Worm (Caenorhabditis elegans): ENCODE measurements around the gene F14H12.8.

Gene F14H12.8

DNA sequence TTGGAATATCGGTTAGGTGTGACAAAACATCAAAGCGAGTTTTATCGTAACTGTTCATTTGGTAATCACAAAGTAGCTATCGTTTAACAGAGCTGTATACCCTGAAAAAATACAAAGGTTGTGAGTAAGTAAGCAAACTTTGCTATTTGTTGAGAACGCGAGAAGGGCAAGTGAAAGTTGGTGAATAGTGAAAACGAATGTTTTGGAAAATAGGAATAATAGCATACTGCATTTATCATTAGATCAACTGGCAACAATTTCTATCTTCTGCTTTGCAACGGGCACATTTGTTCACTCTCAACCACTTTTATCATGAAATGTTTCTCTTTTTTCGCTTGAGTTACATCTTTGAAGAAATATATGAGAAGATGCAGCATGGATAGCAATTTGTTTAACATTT, 36.0 kb downstream of the F14H12.8 start, which contains the start of gene C24A8.5:
TSS of gene C24A8.5 (minus strand) at position 101 of the 400 bp plus-strand sequence.
- TF ChIP-seq unc-39 (tag; optimal IDR thresholded peaks at IDR 0.05) (no peak), drap-1 (GFP tag; optimal IDR thresholded peaks at IDR 0.05) (no peak), nhr-12 (tag; optimal IDR thresholded peaks at IDR 0.05) (no peak), tbx-8 (GFP tag; optimal IDR thresholded peaks at IDR 0.05) (no peak), snpc-4 (tag; optimal IDR thresholded peaks at IDR 0.05) (no peak), pha-4 (tag; optimal IDR thresholded peaks at IDR 0.05) (no peak), mep-1 (tag; optimal IDR thresholded peaks at IDR 0.05) (no peak), elt-1 (tag; optimal IDR thresholded peaks at IDR 0.05; ENCODE audit: borderline replicate concordance, insufficient read depth) (no peak), M03D4.4 (tag; optimal IDR thresholded peaks at IDR 0.05) (no peak), ceh-39 (tag; optimal IDR thresholded peaks at IDR 0.05) (no peak), blmp-1 (tag; optimal IDR thresholded peaks at IDR 0.05) (no peak), nhr-2 (tag; optimal IDR thresholded peaks at IDR 0.05) (no peak), flh-1 (GFP tag; optimal IDR thresholded peaks at IDR 0.05) (no peak), ces-1 (GFP tag; optimal IDR thresholded peaks at IDR 0.05) (no peak), ham-2 (GFP tag; optimal IDR thresholded peaks at IDR 0.05) (no peak), lin-13 (tag; optimal IDR thresholded peaks at IDR 0.05) (no peak), unc-120 (tag; optimal IDR thresholded peaks at IDR 0.05; ENCODE audit: poor library complexity, severe bottlenecking) (no peak), nhr-28 (tag; optimal IDR thresholded peaks at IDR 0.05) (no peak)

DNA sequence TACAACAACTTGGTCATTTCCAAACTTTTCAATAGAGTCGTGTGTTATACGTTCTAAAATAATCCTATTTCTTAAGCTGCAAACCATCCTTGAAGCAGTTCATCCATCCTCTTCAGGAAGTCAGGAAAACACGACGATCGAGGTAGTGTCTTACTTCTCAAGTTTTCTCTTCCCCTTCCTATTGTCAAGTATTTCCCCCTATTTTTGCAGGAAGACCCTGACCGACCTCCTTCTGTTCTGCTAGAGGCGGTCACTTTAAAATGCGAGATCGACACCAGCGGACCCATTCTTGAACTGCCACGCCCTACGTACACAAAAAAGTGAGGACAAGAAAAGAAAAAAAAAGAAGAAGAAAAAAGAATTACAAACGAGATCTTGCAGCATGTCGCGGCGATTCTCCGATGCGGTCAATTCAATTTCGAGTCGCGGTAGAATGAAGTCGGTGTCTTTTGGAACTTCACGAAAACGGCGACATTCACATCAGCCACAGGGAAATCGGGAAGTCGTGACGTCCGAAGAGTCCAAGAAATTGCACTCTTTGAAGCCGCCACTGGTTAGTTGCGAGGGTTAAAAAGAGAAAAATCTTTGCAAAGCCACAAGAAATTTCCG, 41.8 kb downstream of the F14H12.8 start:
- TF ChIP-seq ces-1 (GFP tag; optimal IDR thresholded peaks at IDR 0.05): peak; percentile 41
- no peak for TF ChIP-seq flh-1 (GFP tag; optimal IDR thresholded peaks at IDR 0.05)

- TF ChIP-seq drap-1 (GFP tag; optimal IDR thresholded peaks at IDR 0.05) (no peak), mab-5 (tag; optimal IDR thresholded peaks at IDR 0.05) (no peak), zip-8 (tag; optimal IDR thresholded peaks at IDR 0.05) (no peak), mls-2 (tag; optimal IDR thresholded peaks at IDR 0.05) (no peak), ceh-39 (tag; optimal IDR thresholded peaks at IDR 0.05) (no peak), unc-39 (tag; optimal IDR thresholded peaks at IDR 0.05) (no peak), mep-1 (tag; optimal IDR thresholded peaks at IDR 0.05) (no peak), ceh-43 (GFP tag; optimal IDR thresholded peaks at IDR 0.05) (no peak), flh-1 (GFP tag; optimal IDR thresholded peaks at IDR 0.05) (no peak), elt-1 (tag; optimal IDR thresholded peaks at IDR 0.05; ENCODE audit: borderline replicate concordance, insufficient read depth) (no peak), sem-2 (GFP tag; optimal IDR thresholded peaks at IDR 0.05) (no peak)
Measured at ce11 chrX:4320563-4320962, 44.2 kb downstream of the F14H12.8 start, which contains the start of gene dop-6. TSS of gene dop-6 (plus strand) at chrX:4320863.

- TF ChIP-seq zip-8 (tag; optimal IDR thresholded peaks at IDR 0.05) (no peak), sptf-1 (tag; optimal IDR thresholded peaks at IDR 0.05) (no peak), nhr-76 (tag; optimal IDR thresholded peaks at IDR 0.05) (no peak), ceh-83 (GFP tag; optimal IDR thresholded peaks at IDR 0.05) (no peak), lin-13 (tag; optimal IDR thresholded peaks at IDR 0.05) (no peak), ces-1 (GFP tag; optimal IDR thresholded peaks at IDR 0.05) (peak; percentile 37)
Measured at ce11 chrX:4317095-4317494, 47.7 kb downstream of the F14H12.8 start.

DNA sequence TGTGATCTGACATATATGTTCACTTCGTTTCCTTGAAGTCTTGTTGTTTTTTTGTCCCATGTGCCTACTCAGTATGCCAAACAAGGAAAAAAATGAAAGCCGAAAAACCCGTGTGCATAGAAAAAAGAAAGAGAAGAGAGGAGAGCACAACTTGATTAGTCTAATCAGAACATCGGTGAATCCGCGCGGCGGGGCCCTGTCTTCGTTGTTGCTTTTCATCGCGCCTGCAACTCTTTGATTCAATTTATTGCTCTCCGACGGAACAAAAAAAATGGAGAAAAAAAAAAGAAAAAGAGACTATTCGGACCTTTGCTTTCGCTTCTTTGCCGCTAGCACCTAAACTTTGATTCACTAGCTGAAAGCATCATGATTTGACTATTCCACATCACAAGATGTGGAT, 49.8 kb downstream of the F14H12.8 start:
- TF ChIP-seq ham-2 (GFP tag; optimal IDR thresholded peaks at IDR 0.05): no peak
- TF ChIP-seq ces-1 (GFP tag; optimal IDR thresholded peaks at IDR 0.05): peak; percentile 82
- no peak for TF ChIP-seq unc-62 (GFP tag; optimal IDR thresholded peaks at IDR 0.05)
- TF ChIP-seq mep-1 (tag; optimal IDR thresholded peaks at IDR 0.05): no peak
